Fruit fly (Drosophila melanogaster): ENCODE data around the gene sordd2.
A peak's percentile ranks its signal among the peaks of the same experiment; 100 is the strongest.

dm6 chrX:15811666-15812614 is 13.0 kb upstream of the sordd2 start:
- peak; percentile 13 for TF ChIP-seq fru (GFP tag; optimal IDR thresholded peaks at IDR 0.05)
- peak; percentile 5 for TF ChIP-seq Hr78 (GFP tag; optimal IDR thresholded peaks at IDR 0.05)
- peak; percentile 23 for TF ChIP-seq rgr (GFP tag; optimal IDR thresholded peaks at IDR 0.05)
- no peak for TF ChIP-seq usp (GFP tag; optimal IDR thresholded peaks at IDR 0.05)
- no peak for TF ChIP-seq Mio (GFP tag; optimal IDR thresholded peaks at IDR 0.05)
- TF ChIP-seq Dfd (GFP tag; optimal IDR thresholded peaks at IDR 0.05): no peak
- TF ChIP-seq Dif (GFP tag; optimal IDR thresholded peaks at IDR 0.05; ENCODE audit: partially characterized antibody): peak; percentile 99
- no peak for TF ChIP-seq Myc (optimal IDR thresholded peaks at IDR 0.05)

Data from whole organism, wandering third instar larva.